Fruit fly (Drosophila melanogaster) whole organism, pupa: ENCODE data around the gene Or22c.

ENCODE experiments used
- CG10348 ChIP-seq: fragments of 200-800 bp; sonication (Bioruptor generic); IDR thresholded peaks from 2 replicates; pipeline ENCODE4 v1.3.6; 2022; ENCODE audit warnings: missing biosample characterization, missing genetic modification characterization
- CG12605 ChIP-seq: fragments of 200-800 bp; sonication (Bioruptor generic); IDR thresholded peaks from 2 replicates; pipeline ENCODE4 v1.3.6; 2022; ENCODE audit warnings: missing biosample characterization, missing genetic modification characterization
- CG15710 ChIP-seq: fragments of 200-800 bp; sonication (Bioruptor generic); optimal IDR thresholded peaks from 2 replicates; lab custom pipeline; 2018; ENCODE audit warnings: missing biosample characterization, mild to moderate bottlenecking, missing genetic modification characterization, moderate library complexity
- CG34367 ChIP-seq: fragments of 200-800 bp; sonication (Bioruptor generic); optimal IDR thresholded peaks from 2 replicates; lab custom pipeline; 2018; ENCODE audit warnings: missing biosample characterization, mild to moderate bottlenecking, missing genetic modification characterization
- D1 ChIP-seq: fragments of 200-800 bp; sonication (Bioruptor generic); optimal IDR thresholded peaks from 2 replicates; lab custom pipeline; 2018; ENCODE audit warnings: missing biosample characterization, mild to moderate bottlenecking, missing genetic modification characterization, moderate library complexity
- EcR ChIP-seq: fragments of 200-800 bp; sonication (Bioruptor generic); optimal IDR thresholded peaks from 3 replicates; lab custom pipeline; 2019; ENCODE audit warnings: missing biosample characterization, missing genetic modification characterization, mild to moderate bottlenecking, moderate library complexity, missing genetic modification reagents
- Pif1B ChIP-seq: fragments of 200-800 bp; sonication (Bioruptor generic); optimal IDR thresholded peaks from 3 replicates; lab custom pipeline; 2016; ENCODE audit warnings: missing biosample characterization, missing genetic modification characterization
- fd96Ca ChIP-seq: fragments of 200-800 bp; sonication (Bioruptor generic); IDR thresholded peaks from 3 replicates; pipeline ENCODE4 v1.3.6; 2022; ENCODE audit warnings: missing biosample characterization, missing genetic modification characterization

DNA sequence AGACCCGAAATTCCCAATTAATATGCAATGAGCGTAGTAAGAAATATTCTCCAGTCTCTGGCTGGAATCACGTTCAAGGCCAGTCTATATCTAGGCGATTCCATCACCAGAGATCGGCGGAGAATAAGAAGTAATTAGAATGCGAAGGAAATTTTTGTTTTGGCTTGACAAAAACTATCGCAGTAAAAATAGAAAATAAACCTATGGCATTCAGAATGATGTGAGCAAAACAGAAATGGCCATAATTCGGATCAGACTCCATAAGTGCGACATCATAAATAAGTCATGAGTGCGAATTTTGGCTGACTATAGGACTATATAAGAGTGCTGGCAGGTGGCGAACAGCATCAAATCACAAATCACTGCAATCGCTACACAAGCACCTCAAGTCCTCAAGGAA lies 46.3 kb upstream of the Or22c start, which contains the start of gene Nplp4:
- no peak for TF ChIP-seq CG12605 (GFP tag; lab: Robert Waterston, UW)
- TF ChIP-seq CG10348 (GFP tag; lab: Robert Waterston, UW) = no peak
- TF ChIP-seq D1 = no peak
- no peak for TF ChIP-seq CG34367 (tag; lab: Kevin White, UChicago)
- TF ChIP-seq CG15710 (tag; lab: Kevin White, UChicago) = no peak
- no peak for TF ChIP-seq fd96Ca
- TF ChIP-seq EcR (GFP tag; lab: Kevin White, UChicago) = no peak
- TF ChIP-seq Pif1B (GFP tag; lab: Kevin White, UChicago) = no peak
